Fruit fly (Drosophila melanogaster): ENCODE measurements around the gene PGS1.

Gene PGS1

DNA sequence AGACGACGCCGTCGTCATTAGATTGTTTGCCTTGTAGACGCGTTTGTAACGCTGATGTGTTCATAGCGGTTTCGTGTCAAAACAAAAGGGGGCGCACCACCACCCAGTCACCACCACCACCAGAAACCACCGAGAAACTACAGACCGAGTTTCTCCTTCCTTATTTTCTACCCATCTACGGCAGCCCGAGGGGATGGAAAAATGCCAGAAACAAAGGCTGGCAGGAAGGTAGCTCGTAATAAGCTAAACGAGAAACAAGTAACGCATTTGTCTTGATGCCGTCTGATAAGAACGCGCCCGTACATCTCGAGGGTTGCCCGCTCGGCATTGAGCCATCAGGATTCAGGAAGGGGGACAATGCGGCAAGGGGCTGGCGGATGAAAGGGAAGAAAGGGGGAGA lies 38.3 kb downstream of the PGS1 start:
- no peak for TF ChIP-seq CrebA (GFP tag; optimal IDR thresholded peaks at IDR 0.05; ENCODE audit: borderline replicate concordance)
- no peak for TF ChIP-seq CG32264 (GFP tag; optimal IDR thresholded peaks at IDR 0.05)
- TF ChIP-seq pan (optimal IDR thresholded peaks at IDR 0.05) = no peak

DNA sequence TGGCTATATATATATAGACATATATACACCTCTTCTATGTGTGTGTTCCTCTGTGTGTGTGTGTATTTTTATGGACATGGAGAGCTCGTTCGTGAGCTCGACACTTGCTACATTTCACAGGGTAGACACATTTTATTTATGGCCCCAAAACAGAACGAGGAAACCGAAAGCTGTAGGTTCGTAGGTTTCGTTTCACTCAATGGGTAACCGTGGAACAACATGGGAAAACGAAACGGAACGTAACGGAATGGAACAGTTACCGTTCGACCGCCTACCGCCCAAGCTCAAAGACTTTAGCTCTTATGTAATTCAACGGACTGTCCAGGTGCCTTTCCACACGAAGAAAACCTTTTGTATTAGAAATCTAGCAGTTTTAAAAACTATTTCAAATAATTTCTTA lies 39.6 kb downstream of the PGS1 start:
- no peak for TF ChIP-seq jim (GFP tag; optimal IDR thresholded peaks at IDR 0.05)
- no peak for TF ChIP-seq rgr (GFP tag; optimal IDR thresholded peaks at IDR 0.05)
- no peak for TF ChIP-seq Myc (optimal IDR thresholded peaks at IDR 0.05)
- TF ChIP-seq Dif (GFP tag; optimal IDR thresholded peaks at IDR 0.05; ENCODE audit: partially characterized antibody) = no peak
- TF ChIP-seq Mio (GFP tag; optimal IDR thresholded peaks at IDR 0.05) = no peak
- no peak for TF ChIP-seq N (GFP tag; optimal IDR thresholded peaks at IDR 0.05)
- TF ChIP-seq Jra (GFP tag; optimal IDR thresholded peaks at IDR 0.05) = no peak
- TF ChIP-seq GATAd (GFP tag; optimal IDR thresholded peaks at IDR 0.05) = no peak
- no peak for TF ChIP-seq br (GFP tag; optimal IDR thresholded peaks at IDR 0.05)
- TF ChIP-seq Hr83 (GFP tag; optimal IDR thresholded peaks at IDR 0.05; ENCODE audit: poor library complexity, severe bottlenecking) = no peak
- TF ChIP-seq fru (GFP tag; optimal IDR thresholded peaks at IDR 0.05) = no peak
- TF ChIP-seq Vsx2 (GFP tag; optimal IDR thresholded peaks at IDR 0.05; ENCODE audit: partially characterized antibody) = no peak
- no peak for TF ChIP-seq Sp1 (GFP tag; optimal IDR thresholded peaks at IDR 0.05)

DNA sequence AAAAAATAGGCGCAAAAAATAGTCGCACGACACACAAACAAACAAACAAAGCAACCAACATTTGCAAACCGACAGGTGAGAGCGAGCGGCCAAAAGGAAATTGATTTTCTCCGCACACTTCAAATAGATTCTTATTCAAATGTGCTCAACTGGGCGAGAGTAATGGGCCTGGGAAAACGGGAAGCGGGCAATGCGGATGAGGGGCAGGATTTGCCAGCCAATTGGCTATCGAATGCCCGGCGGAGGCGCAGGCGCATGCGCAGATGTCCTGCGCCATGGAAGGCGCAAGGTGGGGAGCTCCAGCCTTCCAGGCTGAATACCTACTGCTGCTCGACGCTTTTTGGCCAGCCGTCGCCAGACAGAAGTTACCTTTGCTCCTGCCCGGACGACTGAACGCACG lies 40.7 kb downstream of the PGS1 start, which contains the start of the genes ChAT and VAChT:
Gene ChAT (plus strand): TSS at position 352 of the 400 bp plus-strand sequence.
Gene VAChT (plus strand): TSS at position 352 of the 400 bp plus-strand sequence.
- TF ChIP-seq foxo (GFP tag; optimal IDR thresholded peaks at IDR 0.05) = no peak
- no peak for TF ChIP-seq Dif (GFP tag; optimal IDR thresholded peaks at IDR 0.05; ENCODE audit: partially characterized antibody)
- no peak for TF ChIP-seq HLH106 (tag; optimal IDR thresholded peaks at IDR 0.05)
- TF ChIP-seq N (GFP tag; optimal IDR thresholded peaks at IDR 0.05) = no peak
- no peak for TF ChIP-seq CG9705 (GFP tag; optimal IDR thresholded peaks at IDR 0.05)
- TF ChIP-seq Mio (GFP tag; optimal IDR thresholded peaks at IDR 0.05) = no peak
- TF ChIP-seq lola (GFP tag; optimal IDR thresholded peaks at IDR 0.05) = no peak
- no peak for TF ChIP-seq dmrt93B (GFP tag; optimal IDR thresholded peaks at IDR 0.05)
- TF ChIP-seq Myc (optimal IDR thresholded peaks at IDR 0.05) = no peak
- no peak for TF ChIP-seq CrebA (GFP tag; optimal IDR thresholded peaks at IDR 0.05; ENCODE audit: borderline replicate concordance)
- TF ChIP-seq ey (GFP tag; optimal IDR thresholded peaks at IDR 0.05) = no peak
- no peak for TF ChIP-seq sv (GFP tag; optimal IDR thresholded peaks at IDR 0.05)
- TF ChIP-seq pan (optimal IDR thresholded peaks at IDR 0.05) = no peak
- TF ChIP-seq br (GFP tag; optimal IDR thresholded peaks at IDR 0.05) = no peak
- no peak for TF ChIP-seq tai (GFP tag; optimal IDR thresholded peaks at IDR 0.05)
- no peak for TF ChIP-seq Hr78 (GFP tag; optimal IDR thresholded peaks at IDR 0.05)
- TF ChIP-seq dl (GFP tag; optimal IDR thresholded peaks at IDR 0.05; ENCODE audit: insufficient read depth in 1 of 2, partially characterized antibody in 2 of 2) = no peak
- no peak for TF ChIP-seq Rel (GFP tag; optimal IDR thresholded peaks at IDR 0.05)
- TF ChIP-seq Rel (tag; optimal IDR thresholded peaks at IDR 0.05) = no peak
- no peak for TF ChIP-seq rgr (GFP tag; optimal IDR thresholded peaks at IDR 0.05)

DNA sequence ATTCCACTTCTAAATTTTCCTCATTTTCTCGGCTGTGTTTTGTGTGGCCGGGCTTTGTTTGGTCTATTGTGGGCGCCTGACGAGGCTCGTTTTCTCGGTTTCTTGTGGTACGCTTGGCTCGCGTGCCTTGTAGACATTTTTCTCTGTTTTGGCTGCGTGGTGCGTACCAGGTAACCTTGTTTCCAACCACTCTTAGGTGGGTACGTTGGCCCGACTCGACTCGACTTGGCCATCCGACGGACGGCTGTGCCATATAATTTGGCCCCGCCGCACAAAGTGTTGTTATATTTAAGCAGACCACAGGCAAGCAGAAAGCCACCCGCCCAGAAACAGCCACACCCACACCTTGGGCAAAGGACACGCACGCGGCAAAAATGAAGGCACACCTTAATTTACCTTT lies 42.3 kb downstream of the PGS1 start:
- no peak for TF ChIP-seq foxo (GFP tag; optimal IDR thresholded peaks at IDR 0.05)
- TF ChIP-seq tai (GFP tag; optimal IDR thresholded peaks at IDR 0.05) = no peak
- no peak for TF ChIP-seq dl (GFP tag; optimal IDR thresholded peaks at IDR 0.05; ENCODE audit: insufficient read depth in 1 of 2, partially characterized antibody in 2 of 2)
- no peak for TF ChIP-seq sage (GFP tag; optimal IDR thresholded peaks at IDR 0.05)
- no peak for TF ChIP-seq Abd-B (GFP tag; optimal IDR thresholded peaks at IDR 0.05)
- TF ChIP-seq Jra (GFP tag; optimal IDR thresholded peaks at IDR 0.05) = no peak
- no peak for TF ChIP-seq Myc (optimal IDR thresholded peaks at IDR 0.05)
- TF ChIP-seq Hr78 (GFP tag; optimal IDR thresholded peaks at IDR 0.05) = no peak
- no peak for TF ChIP-seq Sp1 (GFP tag; optimal IDR thresholded peaks at IDR 0.05)
- TF ChIP-seq lola (GFP tag; optimal IDR thresholded peaks at IDR 0.05) = no peak
- TF ChIP-seq Dfd (GFP tag; optimal IDR thresholded peaks at IDR 0.05) = no peak
- TF ChIP-seq br (GFP tag; optimal IDR thresholded peaks at IDR 0.05) = no peak

DNA sequence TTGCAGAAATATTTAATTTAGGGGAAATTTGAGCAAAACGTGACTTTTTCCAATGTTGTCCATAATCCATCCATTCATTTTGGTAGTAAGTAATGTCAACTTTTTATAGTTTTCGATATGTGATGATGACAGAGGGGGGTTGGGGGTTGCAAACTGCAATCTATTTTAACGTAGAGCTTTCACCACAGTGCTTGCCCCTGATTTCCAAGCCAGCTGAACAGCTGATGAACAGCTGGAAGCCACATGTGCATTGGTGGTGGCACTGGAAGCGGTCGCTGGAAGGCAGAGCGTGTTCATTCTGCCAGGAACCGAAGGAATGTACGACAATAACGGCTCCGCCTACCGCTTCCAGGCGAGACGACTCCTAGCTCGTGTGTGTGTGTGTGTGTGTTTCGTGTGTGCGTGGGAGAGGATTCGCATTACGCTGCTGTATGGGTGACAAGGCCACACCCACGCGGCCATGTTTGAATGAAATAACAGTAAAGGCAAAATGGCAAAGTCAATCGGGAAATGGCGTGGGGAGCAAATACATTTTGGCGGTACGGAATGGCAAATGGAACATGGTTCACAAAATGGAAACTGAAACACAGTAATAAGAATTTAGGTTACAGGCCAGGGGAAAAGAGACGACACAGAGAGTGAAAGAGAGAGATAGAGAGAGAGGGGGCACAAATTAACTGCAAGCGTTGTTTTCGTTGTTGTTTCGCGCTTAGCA lies 46.8 kb downstream of the PGS1 start:
- TF ChIP-seq Sp1 (GFP tag; optimal IDR thresholded peaks at IDR 0.05) (no peak), CrebA (GFP tag; optimal IDR thresholded peaks at IDR 0.05; ENCODE audit: borderline replicate concordance) (no peak), Vsx2 (GFP tag; optimal IDR thresholded peaks at IDR 0.05; ENCODE audit: partially characterized antibody) (no peak), Dfd (GFP tag; optimal IDR thresholded peaks at IDR 0.05) (no peak), dmrt93B (GFP tag; optimal IDR thresholded peaks at IDR 0.05) (no peak), brk (GFP tag; optimal IDR thresholded peaks at IDR 0.05) (no peak), OdsH (GFP tag; optimal IDR thresholded peaks at IDR 0.05) (no peak), Hnf4 (GFP tag; optimal IDR thresholded peaks at IDR 0.05) (no peak), N (GFP tag; optimal IDR thresholded peaks at IDR 0.05) (no peak), Hr78 (GFP tag; optimal IDR thresholded peaks at IDR 0.05) (no peak), jim (GFP tag; optimal IDR thresholded peaks at IDR 0.05) (no peak), usp (GFP tag; optimal IDR thresholded peaks at IDR 0.05) (no peak), foxo (GFP tag; optimal IDR thresholded peaks at IDR 0.05) (no peak), CG9705 (GFP tag; optimal IDR thresholded peaks at IDR 0.05) (no peak), Mio (GFP tag; optimal IDR thresholded peaks at IDR 0.05) (no peak), Hr83 (GFP tag; optimal IDR thresholded peaks at IDR 0.05; ENCODE audit: poor library complexity, severe bottlenecking) (no peak), CG32264 (GFP tag; optimal IDR thresholded peaks at IDR 0.05) (no peak)

All from whole organism, wandering third instar larva.